Fruit fly (Drosophila melanogaster) whole organism, embryonic: ENCODE results near the gene CG10841.

Source experiments
- B-H1 ChIP-seq: fragments of 200-800 bp; sonication (Bioruptor generic); IDR thresholded peaks from 3 replicates; pipeline ENCODE4 v1.3.6; 2022; ENCODE audit warnings: missing biosample characterization, missing genetic modification characterization
- Bgb ChIP-seq: fragments of 200-800 bp; sonication (Bioruptor generic); IDR thresholded peaks from 2 replicates; pipeline ENCODE4 v1.3.6; 2022; ENCODE audit warnings: missing biosample characterization, missing genetic modification characterization; ENCODE audit not compliant: partially characterized antibody
- BtbVII ChIP-seq: fragments of 200-800 bp; sonication (Bioruptor generic); optimal IDR thresholded peaks from 3 replicates; lab custom pipeline; 2017; ENCODE audit warnings: missing biosample characterization, mild to moderate bottlenecking, missing genetic modification characterization
- Bteb2 ChIP-seq: fragments of 200-800 bp; sonication (Bioruptor generic); optimal IDR thresholded peaks from 2 replicates; lab custom pipeline; 2016; ENCODE audit warnings: missing biosample characterization, missing genetic modification characterization
- CG11456 ChIP-seq: fragments of 200-800 bp; sonication (Bioruptor generic); IDR thresholded peaks from 3 replicates; pipeline ENCODE4 v1.3.6; 2022; ENCODE audit warnings: missing biosample characterization, missing genetic modification characterization
- CG12071 ChIP-seq: fragments of 200-800 bp; sonication (Bioruptor generic); optimal IDR thresholded peaks from 3 replicates; lab custom pipeline; 2018; ENCODE audit warnings: missing biosample characterization, mild to moderate bottlenecking, missing genetic modification characterization
- CG13624 ChIP-seq: fragments of 200-800 bp; sonication (Bioruptor generic); optimal IDR thresholded peaks from 2 replicates; lab custom pipeline; 2016; ENCODE audit warnings: missing biosample characterization, missing genetic modification characterization
- CG1602 ChIP-seq: fragments of 200-800 bp; sonication (Bioruptor generic); optimal IDR thresholded peaks from 3 replicates; lab custom pipeline; 2016; ENCODE audit warnings: missing biosample characterization, missing genetic modification characterization
- CG3065 ChIP-seq: fragments of 200-800 bp; sonication (Bioruptor generic); optimal IDR thresholded peaks from 2 replicates; lab custom pipeline; 2016; ENCODE audit warnings: missing biosample characterization, missing genetic modification characterization
- CG31441 ChIP-seq: fragments of 200-800 bp; sonication (Bioruptor generic); IDR thresholded peaks from 2 replicates; pipeline ENCODE4 v1.3.6; 2022; ENCODE audit warnings: missing biosample characterization, missing genetic modification characterization
- CG32767 ChIP-seq: fragments of 200-800 bp; sonication (Bioruptor generic); IDR thresholded peaks from 2 replicates; pipeline ENCODE4 v1.3.6; 2022; ENCODE audit warnings: missing biosample characterization, missing genetic modification characterization
- CG34224 ChIP-seq: fragments of 200-800 bp; sonication (Bioruptor generic); IDR thresholded peaks from 3 replicates; pipeline ENCODE4 v1.3.6; 2022; ENCODE audit warnings: missing biosample characterization, missing genetic modification characterization; ENCODE audit not compliant: partially characterized antibody
- CG3726 ChIP-seq: fragments of 200-800 bp; sonication (Bioruptor generic); IDR thresholded peaks from 3 replicates; pipeline ENCODE4, ENCODE4 v1.3.6; 2022; ENCODE audit warnings: missing biosample characterization, missing genetic modification characterization
- CG4404 ChIP-seq: fragments of 200-800 bp; sonication (Bioruptor generic); IDR thresholded peaks from 2 replicates; pipeline ENCODE4 v1.3.6; 2022; ENCODE audit warnings: missing biosample characterization, missing genetic modification characterization
- CG4820 ChIP-seq: fragments of 200-800 bp; sonication (Bioruptor generic); optimal IDR thresholded peaks from 3 replicates; lab custom pipeline; 2016; ENCODE audit warnings: missing biosample characterization, missing genetic modification characterization
- CG8359 ChIP-seq: fragments of 200-800 bp; sonication (Bioruptor generic); optimal IDR thresholded peaks from 2 replicates; lab custom pipeline; 2017; ENCODE audit warnings: missing biosample characterization, mild to moderate bottlenecking, missing genetic modification characterization, borderline replicate concordance
- CG9817 ChIP-seq: fragments of 200-800 bp; sonication (Bioruptor generic); optimal IDR thresholded peaks from 2 replicates; lab custom pipeline; 2018; ENCODE audit warnings: missing biosample characterization, mild to moderate bottlenecking, missing genetic modification characterization, moderate library complexity
- CG9876 ChIP-seq: fragments of 200-800 bp; sonication (Bioruptor generic); optimal IDR thresholded peaks from 2 replicates; lab custom pipeline; 2016; ENCODE audit warnings: missing biosample characterization, missing genetic modification characterization
- CoRest ChIP-seq: fragments of 200-800 bp; sonication (Bioruptor generic); optimal IDR thresholded peaks from 3 replicates; lab custom pipeline; 2018; ENCODE audit warnings: missing biosample characterization, mild to moderate bottlenecking, missing genetic modification characterization, moderate library complexity
- D ChIP-seq, 2 experiments: fragments of 200-800 bp in 1 of 2; fragments of >200 bp in 1 of 2; sonication (Bioruptor generic) in 1 of 2; optimal IDR thresholded peaks; 2 replicates in 1 of 2; 3 replicates in 1 of 2; lab custom pipeline; 2017; ENCODE audit warnings: mild to moderate bottlenecking in 1 of 2, missing biosample characterization in 1 of 2, missing genetic modification characterization in 1 of 2, missing genetic modification reagents in 1 of 2
- Doc2 ChIP-seq: fragments of 200-800 bp; sonication (Bioruptor generic); IDR thresholded peaks from 2 replicates; pipeline ENCODE4 v1.3.6; 2022; ENCODE audit warnings: missing biosample characterization, missing genetic modification characterization
- ERR ChIP-seq: fragments of 200-800 bp; sonication (Bioruptor generic); optimal IDR thresholded peaks from 2 replicates; lab custom pipeline; 2016; ENCODE audit warnings: missing biosample characterization, missing genetic modification characterization
- Hr3 ChIP-seq: fragments of 200-800 bp; sonication (Bioruptor generic); optimal IDR thresholded peaks from 3 replicates; lab custom pipeline; 2016; ENCODE audit warnings: missing biosample characterization, missing genetic modification characterization
- Neu2 ChIP-seq: fragments of 200-800 bp; sonication (Bioruptor generic); optimal IDR thresholded peaks from 3 replicates; lab custom pipeline; 2016; ENCODE audit warnings: missing biosample characterization, missing genetic modification characterization, borderline replicate concordance
- Taf1 ChIP-seq: fragments of 200-800 bp; sonication (Bioruptor generic); IDR thresholded peaks from 2 replicates; pipeline ENCODE4 v1.3.6; 2022; ENCODE audit warnings: missing biosample characterization, missing genetic modification characterization
- Trl ChIP-seq, 3 experiments: fragments of >200 bp in 2 of 3; fragments of 200-800 bp in 1 of 3; sonication (Bioruptor generic) in 1 of 3; optimal IDR thresholded peaks; 2 replicates in 1 of 3; 3 replicates in 2 of 3; lab custom pipeline; 2016 to 2017; ENCODE audit warnings: missing biosample characterization in 1 of 3, missing genetic modification characterization in 1 of 3
- YL-1 ChIP-seq: fragments of 200-800 bp; sonication (Bioruptor generic); optimal IDR thresholded peaks from 3 replicates; lab custom pipeline; 2017; ENCODE audit warnings: missing biosample characterization, mild to moderate bottlenecking, missing genetic modification characterization
- ato ChIP-seq: fragments of 200-800 bp; sonication (Bioruptor generic); IDR thresholded peaks from 2 replicates; pipeline ENCODE4 v1.3.6; 2022; ENCODE audit warnings: missing biosample characterization, missing genetic modification characterization; ENCODE audit not compliant: partially characterized antibody
- bsh ChIP-seq, 2 experiments: fragments of 200-800 bp; sonication (Bioruptor generic); optimal IDR thresholded peaks; 2 replicates each; lab custom pipeline; 2017 to 2018; ENCODE audit warnings: mild to moderate bottlenecking in 2 of 2, missing biosample characterization in 2 of 2, missing genetic modification characterization in 2 of 2, moderate library complexity in 1 of 2
- dm ChIP-seq: fragments of 200-800 bp; sonication (Bioruptor generic); optimal IDR thresholded peaks from 3 replicates; lab custom pipeline; 2016; ENCODE audit warnings: missing biosample characterization, missing genetic modification characterization
- ems ChIP-seq: fragments of 200-800 bp; sonication (Bioruptor generic); optimal IDR thresholded peaks from 3 replicates; lab custom pipeline; 2016; ENCODE audit warnings: missing biosample characterization, missing genetic modification characterization
- fru ChIP-seq: fragments of >200 bp; optimal IDR thresholded peaks from 2 replicates; lab custom pipeline; 2017
- h ChIP-seq: fragments of >200 bp; optimal IDR thresholded peaks from 2 replicates; lab custom pipeline; 2017
- hkb ChIP-seq, 2 experiments: fragments of 200-800 bp in 1 of 2; fragments of >200 bp in 1 of 2; sonication (Bioruptor generic) in 1 of 2; IDR thresholded peaks in 1 of 2; optimal IDR thresholded peaks in 1 of 2; 2 replicates each; pipeline versions ENCODE4 v1.3.6 to Lab custom; 2017 to 2022; ENCODE audit warnings: missing biosample characterization in 1 of 2, missing genetic modification characterization in 1 of 2
- ind ChIP-seq: fragments of 200-800 bp; sonication (Bioruptor generic); optimal IDR thresholded peaks from 3 replicates; lab custom pipeline; 2016; ENCODE audit warnings: missing biosample characterization, missing genetic modification characterization
- insv ChIP-seq, 2 experiments: fragments of 200-800 bp; sonication (Bioruptor generic); optimal IDR thresholded peaks; 3 replicates each; lab custom pipeline; 2016 to 2018; ENCODE audit warnings: missing biosample characterization in 2 of 2, missing genetic modification characterization in 2 of 2
- kay ChIP-seq: fragments of 200-800 bp; sonication (Bioruptor generic); optimal IDR thresholded peaks from 2 replicates; lab custom pipeline; 2016; ENCODE audit warnings: missing biosample characterization, missing genetic modification characterization
- mirr ChIP-seq: fragments of 200-800 bp; sonication (Bioruptor generic); optimal IDR thresholded peaks from 3 replicates; lab custom pipeline; 2018; ENCODE audit warnings: missing biosample characterization, mild to moderate bottlenecking, missing genetic modification characterization
- pb ChIP-seq: fragments of 200-800 bp; sonication (Bioruptor generic); optimal IDR thresholded peaks from 3 replicates; lab custom pipeline; 2016; ENCODE audit warnings: missing biosample characterization, missing genetic modification characterization
- pfk ChIP-seq: fragments of 200-800 bp; sonication (Bioruptor generic); optimal IDR thresholded peaks from 2 replicates; lab custom pipeline; 2018; ENCODE audit warnings: missing biosample characterization, mild to moderate bottlenecking, missing genetic modification characterization, moderate library complexity
- salm ChIP-seq: fragments of 200-800 bp; sonication (Bioruptor generic); optimal IDR thresholded peaks from 2 replicates; lab custom pipeline; 2018; ENCODE audit warnings: missing biosample characterization, mild to moderate bottlenecking, missing genetic modification characterization
- sd ChIP-seq: fragments of 200-800 bp; sonication (Bioruptor generic); optimal IDR thresholded peaks from 3 replicates; lab custom pipeline; 2018; ENCODE audit warnings: missing biosample characterization, mild to moderate bottlenecking, missing genetic modification characterization, moderate library complexity
- slou ChIP-seq: fragments of 200-800 bp; sonication (Bioruptor generic); optimal IDR thresholded peaks from 3 replicates; lab custom pipeline; 2016; ENCODE audit warnings: missing biosample characterization, missing genetic modification characterization
- tin ChIP-seq: fragments of 200-800 bp; sonication (Bioruptor generic); optimal IDR thresholded peaks from 3 replicates; lab custom pipeline; 2016; ENCODE audit warnings: missing biosample characterization, missing genetic modification characterization
- unc-4 ChIP-seq: fragments of 200-800 bp; sonication (Bioruptor generic); IDR thresholded peaks from 2 replicates; pipeline ENCODE4 v1.3.6; 2022; ENCODE audit warnings: missing biosample characterization, missing genetic modification characterization; ENCODE audit not compliant: partially characterized antibody
- wdn ChIP-seq: fragments of 200-800 bp; sonication (Bioruptor generic); IDR thresholded peaks from 2 replicates; pipeline ENCODE4 v1.3.6; 2022; ENCODE audit warnings: missing biosample characterization, missing genetic modification characterization
- zfh1 ChIP-seq: fragments of 200-800 bp; sonication (Bioruptor generic); IDR thresholded peaks from 3 replicates; pipeline ENCODE4 v1.3.6; 2022; ENCODE audit warnings: missing biosample characterization, missing genetic modification characterization
- zfh2 ChIP-seq: fragments of 200-800 bp; sonication (Bioruptor generic); optimal IDR thresholded peaks from 2 replicates; lab custom pipeline; 2016; ENCODE audit warnings: missing biosample characterization, missing genetic modification characterization

CG10841 gene

dm6 chr3R:13683624-13684568 lies 52.2 kb downstream of the CG10841 start, which contains the start of gene flfl (continued):
- no peak for TF ChIP-seq mirr
- no peak for TF ChIP-seq pb (GFP tag; lab: Kevin White, UChicago)
- TF ChIP-seq insv (GFP tag; optimal IDR thresholded peaks at IDR 0.05; lab: Kevin White, UChicago): no peak
- peak; percentile 26 for TF ChIP-seq CG9817 (tag; lab: Kevin White, UChicago)
- peak; percentile 19 for TF ChIP-seq BtbVII (GFP tag; lab: Kevin White, UChicago)
- TF ChIP-seq wdn (GFP tag; lab: Robert Waterston, UW): no peak
- TF ChIP-seq Bteb2 (GFP tag; lab: Kevin White, UChicago): no peak
- peak; percentile 3 for TF ChIP-seq tin (GFP tag; lab: Kevin White, UChicago)
- no peak for TF ChIP-seq CG11456 (GFP tag; lab: Robert Waterston, UW)
- no peak for TF ChIP-seq Doc2
- TF ChIP-seq hkb (optimal IDR thresholded peaks at IDR 0.05; lab: Kevin White, UChicago): no peak
- no peak for TF ChIP-seq hkb (GFP tag; IDR thresholded peaks at IDR 0.05; lab: Robert Waterston, UW)
- TF ChIP-seq CG31441: no peak
- TF ChIP-seq D (optimal IDR thresholded peaks at IDR 0.05; lab: Kevin White, UChicago): peak; percentile 26
- no peak for TF ChIP-seq D (GFP tag; optimal IDR thresholded peaks at IDR 0.05; lab: Kevin White, UChicago)
- TF ChIP-seq CG9876: no peak
- TF ChIP-seq ato (GFP tag; lab: Robert Waterston, UW): no peak
- no peak for TF ChIP-seq slou (GFP tag; lab: Kevin White, UChicago)
- TF ChIP-seq CG3726 (GFP tag; lab: Robert Waterston, UW): no peak
- TF ChIP-seq CG32767 (GFP tag; lab: Robert Waterston, UW): no peak
- no peak for TF ChIP-seq pfk
- peak; percentile 35 for TF ChIP-seq CoRest (tag; lab: Kevin White, UChicago)
- TF ChIP-seq zfh1 (GFP tag; lab: Robert Waterston, UW): no peak
- TF ChIP-seq CG8359 (GFP tag; lab: Kevin White, UChicago): peak; percentile 9
- peak; percentile 20 for TF ChIP-seq ind (GFP tag; lab: Kevin White, UChicago)
- TF ChIP-seq ERR: peak; percentile 50
- TF ChIP-seq salm (tag; lab: Kevin White, UChicago): no peak
- no peak for TF ChIP-seq h (lab: Kevin White, UChicago)
- no peak for TF ChIP-seq CG34224 (GFP tag; lab: Robert Waterston, UW)
- no peak for TF ChIP-seq CG4404 (GFP tag; lab: Robert Waterston, UW)
- TF ChIP-seq Bgb (GFP tag; lab: Robert Waterston, UW): no peak
- no peak for TF ChIP-seq B-H1 (GFP tag; lab: Robert Waterston, UW)
- no peak for TF ChIP-seq fru (lab: Kevin White, UChicago)
- peak; percentile 33 for TF ChIP-seq sd (tag; lab: Kevin White, UChicago)
- TF ChIP-seq ems (GFP tag; lab: Kevin White, UChicago): no peak
- peak; percentile 44 for TF ChIP-seq CG12071 (GFP tag; lab: Kevin White, UChicago)
- TF ChIP-seq bsh (GFP tag; optimal IDR thresholded peaks at IDR 0.05; lab: Kevin White, UChicago): peak in 1 of 2 experiments; percentile 4
- no peak for TF ChIP-seq CG4820 (GFP tag; lab: Kevin White, UChicago)
- TF ChIP-seq Hr3 (GFP tag; lab: Kevin White, UChicago): no peak
- TF ChIP-seq kay (GFP tag; lab: Kevin White, UChicago): no peak
- TF ChIP-seq zfh2 (GFP tag; lab: Kevin White, UChicago): peak; percentile 2
- peak; percentile 100 for TF ChIP-seq Trl (optimal IDR thresholded peaks at IDR 0.05; lab: Kevin White, UChicago)
- peak; percentile 61 for TF ChIP-seq Trl (GFP tag; optimal IDR thresholded peaks at IDR 0.05; lab: Kevin White, UChicago)
- TF ChIP-seq unc-4 (GFP tag; lab: Robert Waterston, UW): no peak
- TF ChIP-seq CG1602 (GFP tag; lab: Kevin White, UChicago): no peak
- peak; percentile 34 for TF ChIP-seq CG13624
- peak; percentile 72 for TF ChIP-seq YL-1 (GFP tag; lab: Kevin White, UChicago)
- no peak for TF ChIP-seq Neu2 (GFP tag; lab: Kevin White, UChicago)
- no peak for TF ChIP-seq CG3065 (GFP tag; lab: Kevin White, UChicago)
- no peak for TF ChIP-seq Taf1
- TF ChIP-seq dm (GFP tag; lab: Kevin White, UChicago): peak; percentile 48
